Fruit fly (Drosophila melanogaster) whole organism, adult: Measurements from ENCODE around the gene Dis3.

ENCODE experiments used
- Clk ChIP-seq: fragments of 200-800 bp; sonication (Bioruptor generic); optimal IDR thresholded peaks from 2 replicates; lab custom pipeline; 2017; ENCODE audit warnings: missing biosample characterization, missing genetic modification characterization

The Dis3 gene

DNA sequence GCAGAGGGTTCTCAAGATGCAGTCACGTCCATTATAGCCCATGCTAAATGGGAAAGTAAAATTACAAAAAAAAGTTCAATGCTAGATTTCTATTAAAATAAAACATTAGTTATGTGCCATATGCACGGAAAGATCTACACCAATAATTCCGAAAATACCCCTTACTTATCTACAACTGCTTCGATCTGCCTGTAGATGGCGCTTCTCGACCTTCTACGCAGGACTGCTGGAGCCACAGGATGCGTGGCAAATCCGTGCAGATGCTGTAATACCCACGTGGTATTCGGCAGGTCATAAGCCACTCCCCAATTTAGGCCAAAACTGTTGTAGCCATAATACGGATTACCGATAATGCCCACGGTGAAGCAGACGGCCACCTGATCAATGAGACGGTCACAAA is 53.2 kb downstream of the Dis3 start:
- no peak for TF ChIP-seq Clk
